Fruit fly (Drosophila melanogaster) whole organism, embryonic: ENCODE results near the gene CG12024.

ENCODE experiments used
- Abd-B ChIP-seq: fragments of 200-800 bp; sonication (Bioruptor generic); optimal IDR thresholded peaks from 2 replicates; lab custom pipeline; 2018; ENCODE audit warnings: missing biosample characterization, mild to moderate bottlenecking, missing genetic modification characterization, moderate library complexity
- Adf1 ChIP-seq: fragments of 200-800 bp; sonication (Bioruptor generic); IDR thresholded peaks from 2 replicates; pipeline ENCODE4 v1.3.6; 2022; ENCODE audit warnings: missing biosample characterization, missing genetic modification characterization
- Aef1 ChIP-seq: fragments of 200-800 bp; sonication (Bioruptor generic); IDR thresholded peaks from 3 replicates; pipeline ENCODE4 v1.3.6; 2022; ENCODE audit warnings: missing biosample characterization, missing genetic modification characterization
- Asciz ChIP-seq: fragments of 200-800 bp; sonication (Bioruptor generic); optimal IDR thresholded peaks from 2 replicates; lab custom pipeline; 2017; ENCODE audit warnings: missing biosample characterization, mild to moderate bottlenecking, missing genetic modification characterization, missing genetic modification reagents
- BEAF-32 ChIP-seq: fragments of 200-800 bp; sonication (Bioruptor generic); optimal IDR thresholded peaks from 3 replicates; lab custom pipeline; 2017; ENCODE audit warnings: missing biosample characterization, missing genetic modification characterization, mild to moderate bottlenecking, moderate library complexity, missing genetic modification reagents
- BtbVII ChIP-seq: fragments of 200-800 bp; sonication (Bioruptor generic); optimal IDR thresholded peaks from 3 replicates; lab custom pipeline; 2017; ENCODE audit warnings: missing biosample characterization, mild to moderate bottlenecking, missing genetic modification characterization
- CG11093 ChIP-seq: fragments of 200-800 bp; sonication (Bioruptor generic); IDR thresholded peaks from 3 replicates; pipeline ENCODE4 v1.3.6; 2022; ENCODE audit warnings: missing biosample characterization, missing genetic modification characterization
- CG13123 ChIP-seq: fragments of 200-800 bp; sonication (Bioruptor generic); optimal IDR thresholded peaks from 2 replicates; lab custom pipeline; 2016; ENCODE audit warnings: missing biosample characterization, missing genetic modification characterization
- CG13894 ChIP-seq: fragments of 200-800 bp; sonication (Bioruptor generic); optimal IDR thresholded peaks from 3 replicates; lab custom pipeline; 2018; ENCODE audit warnings: missing biosample characterization, mild to moderate bottlenecking, missing genetic modification characterization, moderate library complexity
- CG14860 ChIP-seq: fragments of 200-800 bp; sonication (Bioruptor generic); IDR thresholded peaks from 3 replicates; pipeline ENCODE4 v1.3.6; 2022; ENCODE audit warnings: missing biosample characterization, missing genetic modification characterization; ENCODE audit not compliant: partially characterized antibody
- CG16815 ChIP-seq: fragments of 200-800 bp; sonication (Bioruptor generic); optimal IDR thresholded peaks from 3 replicates; lab custom pipeline; 2017; ENCODE audit warnings: missing biosample characterization, mild to moderate bottlenecking, missing genetic modification characterization
- CG16863 ChIP-seq: fragments of 200-800 bp; sonication (Bioruptor generic); optimal IDR thresholded peaks from 3 replicates; lab custom pipeline; 2016; ENCODE audit warnings: missing biosample characterization, missing genetic modification characterization
- CG18599 ChIP-seq: fragments of 200-800 bp; sonication (Bioruptor generic); optimal IDR thresholded peaks from 3 replicates; lab custom pipeline; 2017; ENCODE audit warnings: missing biosample characterization, missing genetic modification characterization, mild to moderate bottlenecking, moderate library complexity, missing genetic modification reagents
- CG3163 ChIP-seq: fragments of 200-800 bp; sonication (Bioruptor generic); optimal IDR thresholded peaks from 3 replicates; lab custom pipeline; 2016; ENCODE audit warnings: missing biosample characterization, missing genetic modification characterization
- CG4424 ChIP-seq: fragments of 200-800 bp; sonication (Bioruptor generic); optimal IDR thresholded peaks from 3 replicates; lab custom pipeline; 2016; ENCODE audit warnings: missing biosample characterization, missing genetic modification characterization
- CG6683 ChIP-seq: fragments of 200-800 bp; sonication (Bioruptor generic); optimal IDR thresholded peaks from 2 replicates; lab custom pipeline; 2017; ENCODE audit warnings: missing biosample characterization, mild to moderate bottlenecking, missing genetic modification characterization, missing genetic modification reagents
- CG6791 ChIP-seq: fragments of 200-800 bp; sonication (Bioruptor generic); IDR thresholded peaks from 3 replicates; pipeline ENCODE4 v1.3.6; 2022; ENCODE audit warnings: missing biosample characterization, missing genetic modification characterization; ENCODE audit not compliant: partially characterized antibody
- CG9215 ChIP-seq: fragments of 200-800 bp; sonication (Bioruptor generic); IDR thresholded peaks from 2 replicates; pipeline ENCODE4 v1.3.6; 2022; ENCODE audit warnings: missing biosample characterization, missing genetic modification characterization
- CkIIα-i1 ChIP-seq: fragments of 200-800 bp; sonication (Bioruptor generic); IDR thresholded peaks from 2 replicates; pipeline ENCODE4 v1.3.6; 2022; ENCODE audit warnings: missing biosample characterization, missing genetic modification characterization
- Dbx ChIP-seq: fragments of 200-800 bp; sonication (Bioruptor generic); IDR thresholded peaks from 3 replicates; pipeline ENCODE4 v1.3.6; 2022; ENCODE audit warnings: missing biosample characterization, missing genetic modification characterization
- ERR ChIP-seq: fragments of 200-800 bp; sonication (Bioruptor generic); optimal IDR thresholded peaks from 2 replicates; lab custom pipeline; 2016; ENCODE audit warnings: missing biosample characterization, missing genetic modification characterization
- Hr51 ChIP-seq, 2 experiments: fragments of 200-800 bp; sonication (Bioruptor generic); optimal IDR thresholded peaks; 2 replicates in 1 of 2; 3 replicates in 1 of 2; lab custom pipeline; 2016 to 2018; ENCODE audit warnings: missing biosample characterization in 2 of 2, missing genetic modification characterization in 2 of 2, mild to moderate bottlenecking in 1 of 2, moderate library complexity in 1 of 2
- Mad ChIP-seq: fragments of 200-800 bp; sonication (Bioruptor generic); optimal IDR thresholded peaks from 2 replicates; lab custom pipeline; 2016; ENCODE audit warnings: missing biosample characterization, missing genetic modification characterization
- NC2β ChIP-seq: fragments of 200-800 bp; sonication (Bioruptor generic); optimal IDR thresholded peaks from 2 replicates; lab custom pipeline; 2016; ENCODE audit warnings: missing biosample characterization, missing genetic modification characterization
- Opbp ChIP-seq: fragments of 200-800 bp; sonication (Bioruptor generic); IDR thresholded peaks from 3 replicates; pipeline ENCODE4 v1.3.6; 2022; ENCODE audit warnings: missing biosample characterization, missing genetic modification characterization; ENCODE audit not compliant: partially characterized antibody
- Optix ChIP-seq: fragments of 200-800 bp; sonication (Bioruptor generic); IDR thresholded peaks from 3 replicates; pipeline ENCODE4 v1.3.6; 2022; ENCODE audit warnings: missing biosample characterization, missing genetic modification characterization
- Pdp1 ChIP-seq, 2 experiments: fragments of 200-800 bp; sonication (Bioruptor generic); optimal IDR thresholded peaks; 3 replicates each; lab custom pipeline; 2016; ENCODE audit warnings: missing biosample characterization in 2 of 2, missing genetic modification characterization in 2 of 2, mild to moderate bottlenecking in 1 of 2, moderate library complexity in 1 of 2
- Sin3A ChIP-seq: fragments of >200 bp; optimal IDR thresholded peaks from 2 replicates; lab custom pipeline; 2018
- Usf ChIP-seq: fragments of 200-800 bp; sonication (Bioruptor generic); optimal IDR thresholded peaks from 2 replicates; lab custom pipeline; 2017; ENCODE audit warnings: missing genotype, missing biosample characterization, missing genetic modification characterization
- cg ChIP-seq: fragments of 200-800 bp; sonication (Bioruptor generic); optimal IDR thresholded peaks from 3 replicates; lab custom pipeline; 2019; ENCODE audit warnings: missing biosample characterization, mild to moderate bottlenecking, missing genetic modification characterization, moderate library complexity
- ci ChIP-seq: fragments of 200-800 bp; sonication (Bioruptor generic); IDR thresholded peaks from 3 replicates; pipeline ENCODE4 v1.3.6; 2022; ENCODE audit warnings: missing biosample characterization, missing genetic modification characterization
- corto ChIP-seq: fragments of 200-800 bp; sonication (Bioruptor generic); optimal IDR thresholded peaks from 2 replicates; lab custom pipeline; 2016; ENCODE audit warnings: missing biosample characterization, mild to moderate bottlenecking, missing genetic modification characterization, moderate library complexity
- dan ChIP-seq: fragments of 200-800 bp; sonication (Bioruptor generic); IDR thresholded peaks from 2 replicates; pipeline ENCODE4 v1.3.6; 2022; ENCODE audit warnings: missing biosample characterization, missing genetic modification characterization
- exex ChIP-seq: fragments of 200-800 bp; sonication (Bioruptor generic); optimal IDR thresholded peaks from 4 replicates; lab custom pipeline; 2018; ENCODE audit warnings: missing biosample characterization, mild to moderate bottlenecking, missing genetic modification characterization, moderate library complexity
- grn ChIP-seq: fragments of 200-800 bp; sonication (Bioruptor generic); optimal IDR thresholded peaks from 3 replicates; lab custom pipeline; 2017; ENCODE audit warnings: missing biosample characterization, missing genetic modification characterization
- ham ChIP-seq: fragments of 200-800 bp; sonication (Bioruptor generic); IDR thresholded peaks from 2 replicates; pipeline ENCODE4 v1.3.6; 2022; ENCODE audit warnings: missing biosample characterization, missing genetic modification characterization
- hth ChIP-seq: fragments of >200 bp; optimal IDR thresholded peaks from 2 replicates; lab custom pipeline; 2017; ENCODE audit warnings: inconsistent platforms
- insv ChIP-seq, 2 experiments: fragments of 200-800 bp; sonication (Bioruptor generic); optimal IDR thresholded peaks; 3 replicates each; lab custom pipeline; 2016 to 2018; ENCODE audit warnings: missing biosample characterization in 2 of 2, missing genetic modification characterization in 2 of 2
- klu ChIP-seq: fragments of 200-800 bp; sonication (Bioruptor generic); IDR thresholded peaks from 2 replicates; pipeline ENCODE4 v1.3.6; 2022; ENCODE audit warnings: missing biosample characterization, missing genetic modification characterization
- kni ChIP-seq: fragments of 200-800 bp; sonication (Bioruptor generic); optimal IDR thresholded peaks from 3 replicates; lab custom pipeline; 2017; ENCODE audit warnings: mild to moderate bottlenecking, missing biosample characterization, missing genetic modification reagents, missing genetic modification characterization
- lbe ChIP-seq: fragments of 200-800 bp; sonication (Bioruptor generic); optimal IDR thresholded peaks from 2 replicates; lab custom pipeline; 2016; ENCODE audit warnings: missing biosample characterization, mild to moderate bottlenecking, missing genetic modification characterization
- mirr ChIP-seq: fragments of 200-800 bp; sonication (Bioruptor generic); optimal IDR thresholded peaks from 3 replicates; lab custom pipeline; 2018; ENCODE audit warnings: missing biosample characterization, mild to moderate bottlenecking, missing genetic modification characterization
- prd ChIP-seq, 3 experiments: fragments of >200 bp in 2 of 3; fragments of 200-800 bp in 1 of 3; sonication (Bioruptor generic) in 1 of 3; optimal IDR thresholded peaks in 2 of 3; IDR thresholded peaks in 1 of 3; 2 replicates in 2 of 3; 3 replicates in 1 of 3; pipeline versions ENCODE4 v1.3.6 to Lab custom; 2017 to 2022; ENCODE audit warnings: missing biosample characterization in 1 of 3, missing genetic modification characterization in 1 of 3
- row ChIP-seq: fragments of 200-800 bp; sonication (Bioruptor generic); IDR thresholded peaks from 3 replicates; pipeline ENCODE4 v1.3.6; 2022; ENCODE audit warnings: missing biosample characterization, missing genetic modification characterization
- schlank ChIP-seq: fragments of 200-800 bp; sonication (Bioruptor generic); optimal IDR thresholded peaks from 2 replicates; lab custom pipeline; 2018; ENCODE audit warnings: missing biosample characterization, mild to moderate bottlenecking, missing genetic modification characterization
- sens ChIP-seq: fragments of 200-800 bp; sonication (Bioruptor generic); peaks from one replicate; lab custom pipeline; 2016; ENCODE audit warnings: missing biosample characterization, missing genetic modification characterization
- so ChIP-seq: fragments of 200-800 bp; sonication (Bioruptor generic); IDR thresholded peaks from 3 replicates; pipeline ENCODE4 v1.3.6; 2022; ENCODE audit warnings: missing biosample characterization, missing genetic modification characterization
- sr ChIP-seq: fragments of 200-800 bp; sonication (Bioruptor generic); IDR thresholded peaks from 3 replicates; pipeline ENCODE4 v1.3.6; 2022; ENCODE audit warnings: missing biosample characterization, missing genetic modification characterization
- stwl ChIP-seq: fragments of 200-800 bp; sonication (Bioruptor generic); optimal IDR thresholded peaks from 3 replicates; lab custom pipeline; 2018; ENCODE audit warnings: missing biosample characterization, mild to moderate bottlenecking, missing genetic modification characterization, moderate library complexity
- ttk ChIP-seq: fragments of 200-800 bp; sonication (Bioruptor generic); IDR thresholded peaks from 2 replicates; pipeline ENCODE4 v2.1.2; 2022; ENCODE audit warnings: missing biosample characterization, missing genetic modification characterization
- unpg ChIP-seq: fragments of 200-800 bp; sonication (Bioruptor generic); optimal IDR thresholded peaks from 3 replicates; lab custom pipeline; 2018; ENCODE audit warnings: missing biosample characterization, mild to moderate bottlenecking, missing genetic modification characterization, moderate library complexity

The CG12024 gene

DNA sequence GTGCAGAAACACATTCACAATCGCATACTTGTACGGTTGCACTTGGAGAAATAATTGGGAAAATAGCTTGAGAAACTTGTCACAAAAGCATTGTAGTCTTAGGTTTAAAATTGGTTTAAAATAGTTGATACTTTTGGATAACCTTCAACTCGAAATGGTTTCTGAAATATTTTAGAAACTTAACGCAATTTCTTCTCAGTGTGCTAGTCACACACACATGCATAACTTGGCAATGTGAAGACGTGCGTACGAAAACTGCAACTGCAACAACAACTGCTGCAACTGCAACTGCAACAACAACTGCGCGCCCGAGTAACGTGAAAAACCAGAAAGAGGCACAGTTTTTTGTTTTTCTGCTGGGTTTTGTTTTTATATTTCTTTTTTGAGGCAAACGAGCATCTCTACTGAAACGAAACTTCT, 29.2 kb downstream of the CG12024 start (continued):
- TF ChIP-seq Asciz = peak; percentile 85
- no peak for TF ChIP-seq CkIIα-i1
- no peak for TF ChIP-seq CG13894
- no peak for TF ChIP-seq exex (tag; lab: Kevin White, UChicago)
- peak; percentile 81 for TF ChIP-seq Abd-B (GFP tag; lab: Kevin White, UChicago)
- peak; percentile 67 for TF ChIP-seq Mad (GFP tag; lab: Kevin White, UChicago)
- TF ChIP-seq schlank = no peak
- peak; percentile 86 for TF ChIP-seq CG4424
- peak; percentile 93 for TF ChIP-seq lbe (GFP tag; lab: Kevin White, UChicago)
- TF ChIP-seq CG6683 (GFP tag; lab: Kevin White, UChicago) = no peak
- TF ChIP-seq Usf (GFP tag; lab: Kevin White, UChicago) = peak; percentile 61
- peak; percentile 46 for TF ChIP-seq klu (GFP tag; lab: Robert Waterston, UW)
- peak; percentile 88 for TF ChIP-seq ttk (GFP tag; lab: Robert Waterston, UW)
- peak; percentile 64; the same call in 2 of the 3 replicates for TF ChIP-seq CG11093 (GFP tag; lab: Robert Waterston, UW)
- no peak for TF ChIP-seq CG14860 (GFP tag; lab: Robert Waterston, UW)
- peak; percentile 81 for TF ChIP-seq row
- peak; percentile 71 for TF ChIP-seq Aef1 (GFP tag; lab: Robert Waterston, UW)
- TF ChIP-seq mirr = no peak
- TF ChIP-seq kni (GFP tag; lab: Kevin White, UChicago) = no peak
- TF ChIP-seq sens (GFP tag; lab: Kevin White, UChicago) = peak; percentile 98
- no peak for TF ChIP-seq BEAF-32 (GFP tag; lab: Kevin White, UChicago)
- TF ChIP-seq Sin3A (lab: Kevin White, UChicago) = no peak
- peak; percentile 79 for TF ChIP-seq CG16815 (GFP tag; lab: Kevin White, UChicago)
- TF ChIP-seq ci (GFP tag; lab: Robert Waterston, UW) = peak; percentile 96
- no peak for TF ChIP-seq ham (GFP tag; lab: Robert Waterston, UW)
- peak; percentile 52 for TF ChIP-seq cg
- peak; percentile 83 for TF ChIP-seq NC2β (GFP tag; lab: Kevin White, UChicago)
- TF ChIP-seq Adf1 (GFP tag; lab: Robert Waterston, UW) = no peak
- TF ChIP-seq corto = peak; percentile 82
- TF ChIP-seq grn (GFP tag; lab: Kevin White, UChicago) = no peak
- peak; percentile 29 for TF ChIP-seq BtbVII
- no peak; the same call in 2 of the 3 replicates for TF ChIP-seq Dbx
- peak; percentile 83 for TF ChIP-seq unpg (GFP tag; lab: Kevin White, UChicago)
- peak; percentile 89 for TF ChIP-seq CG16863
- TF ChIP-seq dan (GFP tag; lab: Robert Waterston, UW) = peak; percentile 78
- TF ChIP-seq CG3163 (GFP tag; lab: Kevin White, UChicago) = peak; percentile 34
- peak; percentile 55 for TF ChIP-seq CG18599 (GFP tag; lab: Kevin White, UChicago)
- TF ChIP-seq insv (GFP tag; optimal IDR thresholded peaks at IDR 0.05; lab: Kevin White, UChicago) = no peak
- no peak for TF ChIP-seq prd (optimal IDR thresholded peaks at IDR 0.05; lab: Kevin White, UChicago)
- peak; percentile 97 for TF ChIP-seq prd (GFP tag; IDR thresholded peaks at IDR 0.05; lab: Robert Waterston, UW)
- TF ChIP-seq CG9215 (GFP tag; lab: Robert Waterston, UW) = no peak; the same call in 1 of the 2 replicates
- TF ChIP-seq ERR (GFP tag; lab: Kevin White, UChicago) = peak; percentile 37
- TF ChIP-seq Optix = peak; percentile 83
- TF ChIP-seq CG6791 (GFP tag; lab: Robert Waterston, UW) = no peak
- peak; percentile 87 for TF ChIP-seq so (GFP tag; lab: Robert Waterston, UW)
- TF ChIP-seq Hr51 (GFP tag; optimal IDR thresholded peaks at IDR 0.05; lab: Kevin White, UChicago) = peak; percentile 61 to 86
- peak; percentile 42; the same call in 1 of the 3 replicates for TF ChIP-seq sr
- TF ChIP-seq Pdp1 (GFP tag; optimal IDR thresholded peaks at IDR 0.05; lab: Kevin White, UChicago) = peak; percentile 80 to 81
- peak; percentile 57 for TF ChIP-seq stwl (tag; lab: Kevin White, UChicago)
- no peak for TF ChIP-seq Opbp (GFP tag; lab: Robert Waterston, UW)
- TF ChIP-seq hth (lab: Kevin White, UChicago) = no peak
- TF ChIP-seq CG13123 = peak; percentile 58
